Worm (Caenorhabditis elegans): ENCODE data around the gene Y48A6B.9.
A peak's percentile ranks its signal among the peaks of the same experiment; 100 is the strongest.

Gene Y48A6B.9

ce11 chrIII:11050658-11051118 is 17.7 kb downstream of the Y48A6B.9 start:
- no peak for TF ChIP-seq sptf-1 (tag; optimal IDR thresholded peaks at IDR 0.05)
- TF ChIP-seq mab-5 (tag; optimal IDR thresholded peaks at IDR 0.05), result no peak
- no peak for TF ChIP-seq zip-8 (tag; optimal IDR thresholded peaks at IDR 0.05)

ce11 chrIII:11053603-11054002 is 20.6 kb downstream of the Y48A6B.9 start:
- TF ChIP-seq zip-8 (tag; optimal IDR thresholded peaks at IDR 0.05) (no peak), lin-13 (tag; optimal IDR thresholded peaks at IDR 0.05) (no peak), nhr-2 (tag; optimal IDR thresholded peaks at IDR 0.05) (no peak), nhr-28 (tag; optimal IDR thresholded peaks at IDR 0.05) (no peak), mep-1 (tag; optimal IDR thresholded peaks at IDR 0.05) (no peak), ceh-39 (tag; optimal IDR thresholded peaks at IDR 0.05) (no peak), nhr-12 (tag; optimal IDR thresholded peaks at IDR 0.05) (no peak), nhr-76 (tag; optimal IDR thresholded peaks at IDR 0.05) (no peak), ceh-43 (GFP tag; optimal IDR thresholded peaks at IDR 0.05) (no peak), unc-39 (tag; optimal IDR thresholded peaks at IDR 0.05) (no peak), pha-4 (tag; optimal IDR thresholded peaks at IDR 0.05) (no peak), sem-2 (GFP tag; optimal IDR thresholded peaks at IDR 0.05) (no peak), elt-3 (tag; optimal IDR thresholded peaks at IDR 0.05) (no peak), nhr-237 (tag; optimal IDR thresholded peaks at IDR 0.05) (no peak), unc-120 (tag; optimal IDR thresholded peaks at IDR 0.05; ENCODE audit: poor library complexity, severe bottlenecking) (no peak), bed-3 (GFP tag; optimal IDR thresholded peaks at IDR 0.05) (no peak), mab-5 (tag; optimal IDR thresholded peaks at IDR 0.05) (no peak), ham-2 (GFP tag; optimal IDR thresholded peaks at IDR 0.05) (no peak), flh-1 (GFP tag; optimal IDR thresholded peaks at IDR 0.05) (no peak)

ce11 chrIII:11054032-11054431 is 21.1 kb downstream of the Y48A6B.9 start:
- TF ChIP-seq flh-1 (GFP tag; optimal IDR thresholded peaks at IDR 0.05), result no peak
- no peak for TF ChIP-seq pha-4 (tag; optimal IDR thresholded peaks at IDR 0.05)
- TF ChIP-seq lsy-2 (tag; optimal IDR thresholded peaks at IDR 0.05), result no peak
- no peak for TF ChIP-seq ztf-11 (tag; optimal IDR thresholded peaks at IDR 0.05)
- TF ChIP-seq snpc-4 (tag; optimal IDR thresholded peaks at IDR 0.05), result no peak
- no peak for TF ChIP-seq ces-1 (GFP tag; optimal IDR thresholded peaks at IDR 0.05)
- no peak for TF ChIP-seq sptf-1 (tag; optimal IDR thresholded peaks at IDR 0.05)
- no peak for TF ChIP-seq ceh-39 (tag; optimal IDR thresholded peaks at IDR 0.05)
- TF ChIP-seq hlh-1 (tag; optimal IDR thresholded peaks at IDR 0.05), result no peak
- TF ChIP-seq nhr-12 (tag; optimal IDR thresholded peaks at IDR 0.05), result no peak
- TF ChIP-seq nhr-28 (tag; optimal IDR thresholded peaks at IDR 0.05), result no peak

ce11 chrIII:11054532-11055265 is 21.7 kb downstream of the Y48A6B.9 start:
- TF ChIP-seq lin-32 (GFP tag; optimal IDR thresholded peaks at IDR 0.05) (peak; percentile 27), ces-1 (GFP tag; optimal IDR thresholded peaks at IDR 0.05) (peak; percentile 11), flh-1 (GFP tag; optimal IDR thresholded peaks at IDR 0.05) (no peak), pha-4 (tag; optimal IDR thresholded peaks at IDR 0.05) (peak; percentile 80), sem-2 (GFP tag; optimal IDR thresholded peaks at IDR 0.05) (no peak), mep-1 (tag; optimal IDR thresholded peaks at IDR 0.05) (no peak)

- TF ChIP-seq sem-2 (GFP tag; optimal IDR thresholded peaks at IDR 0.05) (no peak), zip-8 (tag; optimal IDR thresholded peaks at IDR 0.05) (no peak), nhr-237 (tag; optimal IDR thresholded peaks at IDR 0.05) (no peak), unc-120 (tag; optimal IDR thresholded peaks at IDR 0.05; ENCODE audit: poor library complexity, severe bottlenecking) (no peak), lsy-2 (tag; optimal IDR thresholded peaks at IDR 0.05) (no peak), ham-2 (GFP tag; optimal IDR thresholded peaks at IDR 0.05) (no peak), ztf-11 (tag; optimal IDR thresholded peaks at IDR 0.05) (no peak), unc-62 (GFP tag; optimal IDR thresholded peaks at IDR 0.05) (no peak), ceh-39 (tag; optimal IDR thresholded peaks at IDR 0.05) (no peak), bed-3 (GFP tag; optimal IDR thresholded peaks at IDR 0.05) (no peak), nhr-76 (tag; optimal IDR thresholded peaks at IDR 0.05) (no peak), sptf-1 (tag; optimal IDR thresholded peaks at IDR 0.05) (no peak), ceh-43 (GFP tag; optimal IDR thresholded peaks at IDR 0.05) (no peak), nhr-12 (tag; optimal IDR thresholded peaks at IDR 0.05) (no peak), mls-2 (tag; optimal IDR thresholded peaks at IDR 0.05) (no peak), hlh-1 (tag; optimal IDR thresholded peaks at IDR 0.05) (no peak)
Measured at ce11 chrIII:11059775-11060174, 26.8 kb downstream of the Y48A6B.9 start.

- TF ChIP-seq lin-13 (tag; optimal IDR thresholded peaks at IDR 0.05), result peak; percentile 26
- peak; percentile 46 for TF ChIP-seq ces-1 (GFP tag; optimal IDR thresholded peaks at IDR 0.05)
- peak; percentile 45 for TF ChIP-seq sptf-1 (tag; optimal IDR thresholded peaks at IDR 0.05)
- TF ChIP-seq mep-1 (tag; optimal IDR thresholded peaks at IDR 0.05), result peak; percentile 45
- peak; percentile 21 for TF ChIP-seq lsy-2 (tag; optimal IDR thresholded peaks at IDR 0.05)
- TF ChIP-seq ceh-83 (GFP tag; optimal IDR thresholded peaks at IDR 0.05), result peak; percentile 71
- TF ChIP-seq drap-1 (GFP tag; optimal IDR thresholded peaks at IDR 0.05), result peak; percentile 2
- TF ChIP-seq lin-32 (GFP tag; optimal IDR thresholded peaks at IDR 0.05), result no peak
- no peak for TF ChIP-seq nhr-2 (tag; optimal IDR thresholded peaks at IDR 0.05)
Measured at ce11 chrIII:11063259-11063658, 30.3 kb downstream of the Y48A6B.9 start, which contains the start of gene rsa-2. TSS of gene rsa-2 (plus strand) at chrIII:11063479.
